Fruit fly (Drosophila melanogaster): ENCODE data around the gene CG15254.

DNA sequence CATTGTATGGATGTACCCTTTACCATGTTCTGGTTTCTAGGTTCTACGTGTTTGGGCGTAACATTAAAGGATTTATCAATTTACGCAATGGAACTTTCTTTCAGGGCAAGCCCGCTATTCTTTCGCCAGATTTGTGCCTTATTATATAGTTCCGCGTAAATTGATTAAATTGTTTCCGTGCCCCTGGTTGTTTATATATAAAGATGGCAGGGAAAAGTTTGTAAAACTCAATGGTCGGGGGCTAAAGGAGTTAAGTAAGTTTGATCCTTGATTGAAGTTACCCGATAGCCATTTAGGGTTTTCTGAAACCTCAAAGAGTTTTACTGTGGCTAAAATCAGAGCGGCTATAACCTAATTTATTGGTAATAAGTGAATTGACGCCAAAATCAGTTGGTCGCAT is 27.0 kb upstream of the CG15254 start:
- no peak for TF ChIP-seq CG14711 (tag; optimal IDR thresholded peaks at IDR 0.05)
- no peak for TF ChIP-seq CG33017 (tag; optimal IDR thresholded peaks at IDR 0.05)
- TF ChIP-seq CG11617 (GFP tag; optimal IDR thresholded peaks at IDR 0.05): no peak

Measured in whole organism, adult.